Worm (Caenorhabditis elegans): ENCODE data around the gene tsp-4.

ce11 chrIV:12536358-12536757, 16.3 kb upstream of the tsp-4 start:
- TF ChIP-seq nhr-11 (tag; optimal IDR thresholded peaks at IDR 0.05) (no peak), mdl-1 (tag; optimal IDR thresholded peaks at IDR 0.05) (no peak), C34B4.2 (tag; optimal IDR thresholded peaks at IDR 0.05) (no peak), egl-27 (tag; optimal IDR thresholded peaks at IDR 0.05) (no peak), lsy-2 (tag; optimal IDR thresholded peaks at IDR 0.05) (no peak), ama-1 (optimal IDR thresholded peaks at IDR 0.05) (no peak), snu-23 (GFP tag; optimal IDR thresholded peaks at IDR 0.05) (no peak), pqm-1 (tag; optimal IDR thresholded peaks at IDR 0.05) (no peak)

Data from whole organism, L1 larva.